Worm (Caenorhabditis elegans) whole organism, young adult: Measurements from ENCODE around the gene srh-123.

Source experiments
- Y79H2A.3 ChIP-seq: fragments of 200-800 bp; sonication (Bioruptor generic); conservative IDR thresholded peaks from 2 replicates; pipeline ENCODE4 v1.3.6; 2022; ENCODE audit warnings: missing genetic modification reagents, missing genetic modification characterization, missing compliant biosample characterization
- ama-1 ChIP-seq, 3 experiments: fragments of 150-350 bp in 1 of 3; sonication (generic microtip) in 2 of 3; optimal IDR thresholded peaks; 2 replicates each; lab custom pipeline; 2014 to 2018; ENCODE audit warnings: missing biosample characterization in 2 of 3, missing genetic modification characterization in 2 of 3, missing genetic modification reagents in 2 of 3
- aptf-2 ChIP-seq: fragments of 200-800 bp; sonication (Bioruptor generic); conservative IDR thresholded peaks from 2 replicates; pipeline ENCODE4 v1.3.6; 2022; ENCODE audit warnings: missing genetic modification reagents, missing genetic modification characterization, missing compliant biosample characterization
- aptf-3 ChIP-seq: fragments of 200-800 bp; sonication (Bioruptor generic); IDR thresholded peaks from 2 replicates; pipeline ENCODE4 v1.3.6; 2022; ENCODE audit warnings: missing genetic modification characterization, missing compliant biosample characterization
- atf-7 ChIP-seq: sonication (generic microtip); optimal IDR thresholded peaks from 2 replicates; lab custom pipeline; 2017; ENCODE audit warnings: mild to moderate bottlenecking, missing genetic modification characterization, missing compliant biosample characterization
- bed-2 ChIP-seq: fragments of 200-800 bp; sonication (Bioruptor generic); IDR thresholded peaks from 2 replicates; pipeline ENCODE4 v1.3.6; 2022; ENCODE audit warnings: missing genetic modification reagents, missing genetic modification characterization, missing compliant biosample characterization
- egrh-3 ChIP-seq: fragments of 200-800 bp; sonication (Bioruptor generic); IDR thresholded peaks from 2 replicates; pipeline ENCODE4 v1.3.6; 2022; ENCODE audit warnings: missing genetic modification reagents, missing genetic modification characterization, missing compliant biosample characterization
- let-607 ChIP-seq, 2 experiments: fragments of 200-800 bp in 1 of 2; sonication (Bioruptor generic) in 1 of 2; sonication (generic microtip) in 1 of 2; optimal IDR thresholded peaks; 2 replicates each; lab custom pipeline; 2016 to 2018; ENCODE audit warnings: mild to moderate bottlenecking in 2 of 2, missing compliant biosample characterization in 2 of 2, missing genetic modification characterization in 2 of 2, moderate library complexity in 2 of 2, missing genotype in 1 of 2
- mxl-1 ChIP-seq: sonication (generic microtip); optimal IDR thresholded peaks from 2 replicates; lab custom pipeline; 2016; ENCODE audit warnings: missing genetic modification characterization, missing compliant biosample characterization
- repo-1 ChIP-seq: sonication (generic microtip); optimal IDR thresholded peaks from 2 replicates; lab custom pipeline; 2017; ENCODE audit warnings: mild to moderate bottlenecking, missing genetic modification characterization, missing compliant biosample characterization
- unc-130 ChIP-seq: sonication (generic microtip); optimal IDR thresholded peaks from 2 replicates; lab custom pipeline; 2016; ENCODE audit warnings: missing genetic modification reagents, missing genetic modification characterization, missing compliant biosample characterization
- unc-62 ChIP-seq: fragments of 150-350 bp; optimal IDR thresholded peaks from 2 replicates; lab custom pipeline; 2014; ENCODE audit warnings: missing biosample characterization, missing genetic modification reagents, missing genetic modification characterization
- ztf-18 ChIP-seq: sonication (generic microtip); optimal IDR thresholded peaks from 2 replicates; lab custom pipeline; 2016; ENCODE audit warnings: missing genotype, mild to moderate bottlenecking, missing genetic modification characterization, missing compliant biosample characterization

ce11 chrV:17449836-17450235 is 24.0 kb upstream of the srh-123 start:
- TF ChIP-seq repo-1 (no peak), ztf-18 (no peak), unc-62 (GFP tag; lab: Kevin White, UChicago) (no peak), egrh-3 (no peak), bed-2 (no peak), mxl-1 (tag; lab: Kevin White, UChicago) (no peak), Y79H2A.3 (GFP tag; lab: Robert Waterston, UW) (no peak), ama-1 (optimal IDR thresholded peaks at IDR 0.05; lab: Kevin White, UChicago) (no peak), ama-1 (GFP tag; optimal IDR thresholded peaks at IDR 0.05; lab: Kevin White, UChicago) (no peak), atf-7 (no peak), unc-130 (no peak), aptf-2 (GFP tag; lab: Robert Waterston, UW) (no peak), let-607 (tag; optimal IDR thresholded peaks at IDR 0.05; lab: Kevin White, UChicago) (no peak), aptf-3 (GFP tag; lab: Robert Waterston, UW) (no peak)
